ENCODE assay signal across 1 fruit fly cellular context in the genomic region with DNA sequence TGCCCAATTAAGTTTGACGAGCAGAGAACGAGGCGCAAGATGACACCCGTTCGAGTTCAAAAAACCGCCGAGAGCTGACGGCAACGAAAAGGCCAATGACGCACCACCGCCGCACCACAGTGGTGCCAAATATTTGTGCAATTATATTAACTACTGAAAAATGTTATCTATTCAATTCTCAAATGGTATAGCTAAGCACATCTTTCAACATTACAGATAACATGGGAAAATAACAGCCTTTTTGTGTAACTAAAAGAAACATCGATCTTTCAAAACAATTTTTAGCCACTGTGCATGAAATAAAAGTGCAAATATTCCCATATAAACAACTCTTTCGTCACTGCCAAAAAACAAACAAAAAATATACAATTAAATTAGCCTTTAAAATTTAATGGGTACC.
TF ChIP-seq lines count a peak whose summit lies in the region.

No protein-coding gene starts in this region.

TF ChIP-seq in whole organism, embryonic, 481 proteins besides CTCF, POLR2A, EP300 and RAD21 (continued from another document and continues in another):
- TF ChIP-seq CG12155 (GFP tag; optimal IDR thresholded peaks at IDR 0.05; lab: Kevin White, UChicago) (no peak), tx (GFP tag; optimal IDR thresholded peaks at IDR 0.05; lab: Kevin White, UChicago) (no peak), sisA (GFP tag; IDR thresholded peaks at IDR 0.05; lab: Robert Waterston, UW) (no peak), pnt (GFP tag; optimal IDR thresholded peaks at IDR 0.05; lab: Kevin White, UChicago) (no peak), sima (GFP tag; optimal IDR thresholded peaks at IDR 0.05; lab: Kevin White, UChicago) (no peak), Rx (GFP tag; IDR thresholded peaks at IDR 0.05; lab: Robert Waterston, UW) (no peak), CG14667 (GFP tag; IDR thresholded peaks at IDR 0.05; lab: Robert Waterston, UW) (no peak), sug (tag; optimal IDR thresholded peaks at IDR 0.05; lab: Kevin White, UChicago) (no peak), ssp (GFP tag; IDR thresholded peaks at IDR 0.05; lab: Robert Waterston, UW) (no peak), bbx (GFP tag; IDR thresholded peaks at IDR 0.05; lab: Robert Waterston, UW; ENCODE audit: partially characterized antibody) (no peak), dati (GFP tag; IDR thresholded peaks at IDR 0.05; lab: Robert Waterston, UW) (no peak), CG13296 (GFP tag; optimal IDR thresholded peaks at IDR 0.05; lab: Kevin White, UChicago) (no peak), twi (tag; optimal IDR thresholded peaks at IDR 0.05; lab: Kevin White, UChicago) (no peak), cwo (GFP tag; optimal IDR thresholded peaks at IDR 0.05; lab: Kevin White, UChicago) (no peak), CG18011 (GFP tag; optimal IDR thresholded peaks at IDR 0.05; lab: Kevin White, UChicago) (no peak), CG7556 (GFP tag; optimal IDR thresholded peaks at IDR 0.05; lab: Kevin White, UChicago) (no peak), CkIIα-i1 (GFP tag; IDR thresholded peaks at IDR 0.05; lab: Robert Waterston, UW) (no peak), CG30431 (GFP tag; optimal IDR thresholded peaks at IDR 0.05; lab: Kevin White, UChicago) (no peak), Myb (GFP tag; optimal IDR thresholded peaks at IDR 0.05; lab: Kevin White, UChicago) (no peak), cg (GFP tag; optimal IDR thresholded peaks at IDR 0.05; lab: Kevin White, UChicago) (no peak), CG7372 (GFP tag; IDR thresholded peaks at IDR 0.05; lab: Robert Waterston, UW) (no peak), salm (tag; optimal IDR thresholded peaks at IDR 0.05; lab: Kevin White, UChicago) (no peak), hbn (GFP tag; IDR thresholded peaks at IDR 0.05; lab: Robert Waterston, UW; ENCODE audit: partially characterized antibody) (no peak), pros (GFP tag; optimal IDR thresholded peaks at IDR 0.05; lab: Kevin White, UChicago) (no peak), cato (GFP tag; optimal IDR thresholded peaks at IDR 0.05; lab: Kevin White, UChicago; ENCODE audit: borderline replicate concordance) (no peak), Ravus (GFP tag; IDR thresholded peaks at IDR 0.05; lab: Robert Waterston, UW) (no peak), Xrp1 (GFP tag; IDR thresholded peaks at IDR 0.05; lab: Robert Waterston, UW) (no peak), CG3407 (GFP tag; optimal IDR thresholded peaks at IDR 0.05; lab: Kevin White, UChicago) (no peak), eyg (GFP tag; optimal IDR thresholded peaks at IDR 0.05; lab: Kevin White, UChicago) (no peak), CG1233 (GFP tag; optimal IDR thresholded peaks at IDR 0.05; lab: Kevin White, UChicago) (no peak), Ptx1 (GFP tag; IDR thresholded peaks at IDR 0.05; lab: Robert Waterston, UW) (0 out of 2 replicates have a peak, but pooled peaks have one; percentile 19), CG17612 (GFP tag; IDR thresholded peaks at IDR 0.05; lab: Robert Waterston, UW) (no peak), chif (GFP tag; optimal IDR thresholded peaks at IDR 0.05; lab: Kevin White, UChicago) (no peak), CG2120 (GFP tag; optimal IDR thresholded peaks at IDR 0.05; lab: Kevin White, UChicago) (peak; percentile 19), lab (GFP tag; optimal IDR thresholded peaks at IDR 0.05; lab: Kevin White, UChicago) (peak; percentile 17), Elba2 (GFP tag; optimal IDR thresholded peaks at IDR 0.05; lab: Kevin White, UChicago) (no peak), zfh2 (GFP tag; optimal IDR thresholded peaks at IDR 0.05; lab: Kevin White, UChicago) (no peak), eve (GFP tag; optimal IDR thresholded peaks at IDR 0.05; lab: Kevin White, UChicago) (no peak), tup (GFP tag; optimal IDR thresholded peaks at IDR 0.05; lab: Kevin White, UChicago) (no peak), Kr (GFP tag; optimal IDR thresholded peaks at IDR 0.05; lab: Kevin White, UChicago) (no peak), row (GFP tag; IDR thresholded peaks at IDR 0.05; lab: Robert Waterston, UW) (no peak), scrt (GFP tag; optimal IDR thresholded peaks at IDR 0.05; lab: Kevin White, UChicago) (no peak), gcm2 (GFP tag; optimal IDR thresholded peaks at IDR 0.05; lab: Kevin White, UChicago) (no peak), Spps (tag; optimal IDR thresholded peaks at IDR 0.05; lab: Kevin White, UChicago) (no peak), sr (GFP tag; IDR thresholded peaks at IDR 0.05; lab: Robert Waterston, UW) (no peak), CG2116 (GFP tag; optimal IDR thresholded peaks at IDR 0.05; lab: Kevin White, UChicago) (no peak), Dp (GFP tag; optimal IDR thresholded peaks at IDR 0.05; lab: Kevin White, UChicago) (no peak), CG30403 (GFP tag; optimal IDR thresholded peaks at IDR 0.05; lab: Kevin White, UChicago) (no peak), CG32532 (GFP tag; IDR thresholded peaks at IDR 0.05; lab: Robert Waterston, UW) (0 out of 2 replicates have a peak, but pooled peaks have one; percentile 29), CG4360 (GFP tag; IDR thresholded peaks at IDR 0.05; lab: Robert Waterston, UW) (no peak), caup (GFP tag; optimal IDR thresholded peaks at IDR 0.05; lab: Kevin White, UChicago; ENCODE audit: severe bottlenecking) (no peak), CG3838 (GFP tag; optimal IDR thresholded peaks at IDR 0.05; lab: Kevin White, UChicago) (no peak), CG8944 (GFP tag; optimal IDR thresholded peaks at IDR 0.05; lab: Kevin White, UChicago) (no peak), fd102C (GFP tag; optimal IDR thresholded peaks at IDR 0.05; lab: Kevin White, UChicago) (no peak), CG10321 (GFP tag; IDR thresholded peaks at IDR 0.05; lab: Robert Waterston, UW) (no peak), slbo (GFP tag; IDR thresholded peaks at IDR 0.05; lab: Robert Waterston, UW) (peak; percentile 24; the same call in 1 of the 2 replicates), CG6791 (GFP tag; IDR thresholded peaks at IDR 0.05; lab: Robert Waterston, UW; ENCODE audit: partially characterized antibody) (no peak), lov (optimal IDR thresholded peaks at IDR 0.05; lab: Kevin White, UChicago) (no peak), lov (GFP tag; IDR thresholded peaks at IDR 0.05; lab: Robert Waterston, UW) (no peak), CG9876 (GFP tag; optimal IDR thresholded peaks at IDR 0.05; lab: Kevin White, UChicago) (no peak), zf30C (GFP tag; optimal IDR thresholded peaks at IDR 0.05; lab: Kevin White, UChicago) (no peak), unpg (GFP tag; optimal IDR thresholded peaks at IDR 0.05; lab: Kevin White, UChicago) (no peak), Sry-δ (GFP tag; optimal IDR thresholded peaks at IDR 0.05; lab: Kevin White, UChicago) (no peak), MTF-1 (GFP tag; optimal IDR thresholded peaks at IDR 0.05; lab: Kevin White, UChicago; ENCODE audit: borderline replicate concordance) (no peak), fd96Cb (tag; optimal IDR thresholded peaks at IDR 0.05; lab: Kevin White, UChicago) (no peak), CG11398 (GFP tag; optimal IDR thresholded peaks at IDR 0.05; lab: Kevin White, UChicago) (no peak), Neu2 (GFP tag; optimal IDR thresholded peaks at IDR 0.05; lab: Kevin White, UChicago; ENCODE audit: borderline replicate concordance) (no peak), lbe (GFP tag; optimal IDR thresholded peaks at IDR 0.05; lab: Kevin White, UChicago) (peak; percentile 82), ap (GFP tag; IDR thresholded peaks at IDR 0.05; lab: Robert Waterston, UW) (no peak), CG9609 (GFP tag; optimal IDR thresholded peaks at IDR 0.05; lab: Kevin White, UChicago) (no peak), CG10979 (tag; optimal IDR thresholded peaks at IDR 0.05; lab: Kevin White, UChicago) (no peak), CG13424 (tag; optimal IDR thresholded peaks at IDR 0.05; lab: Kevin White, UChicago) (no peak), B-H2 (GFP tag; optimal IDR thresholded peaks at IDR 0.05; lab: Kevin White, UChicago) (no peak), lmd (GFP tag; IDR thresholded peaks at IDR 0.05; lab: Robert Waterston, UW) (no peak), CG31365 (tag; optimal IDR thresholded peaks at IDR 0.05; lab: Kevin White, UChicago) (no peak), Nf-YB (GFP tag; optimal IDR thresholded peaks at IDR 0.05; lab: Kevin White, UChicago) (no peak), Opbp (GFP tag; IDR thresholded peaks at IDR 0.05; lab: Robert Waterston, UW; ENCODE audit: partially characterized antibody) (no peak), Adf1 (GFP tag; IDR thresholded peaks at IDR 0.05; lab: Robert Waterston, UW) (no peak), CG42726 (GFP tag; IDR thresholded peaks at IDR 0.05; lab: Robert Waterston, UW; ENCODE audit: partially characterized antibody) (no peak), phol (tag; optimal IDR thresholded peaks at IDR 0.05; lab: Kevin White, UChicago) (peak; percentile 2), crol (GFP tag; IDR thresholded peaks at IDR 0.05; lab: Robert Waterston, UW) (no peak), tin (GFP tag; optimal IDR thresholded peaks at IDR 0.05; lab: Kevin White, UChicago) (no peak), CG34224 (GFP tag; IDR thresholded peaks at IDR 0.05; lab: Robert Waterston, UW; ENCODE audit: partially characterized antibody) (no peak), H15 (GFP tag; IDR thresholded peaks at IDR 0.05; lab: Robert Waterston, UW) (no peak), CG18764 (GFP tag; optimal IDR thresholded peaks at IDR 0.05; lab: Kevin White, UChicago) (no peak), CG15479 (GFP tag; optimal IDR thresholded peaks at IDR 0.05; lab: Kevin White, UChicago) (no peak), CG14014 (GFP tag; IDR thresholded peaks at IDR 0.05; lab: Robert Waterston, UW) (no peak), Med (GFP tag; lab: Kevin White, UChicago) (peak; percentile 56), CG4424 (GFP tag; optimal IDR thresholded peaks at IDR 0.05; lab: Kevin White, UChicago) (no peak), CG13775 (GFP tag; optimal IDR thresholded peaks at IDR 0.05; lab: Kevin White, UChicago) (peak; percentile 10), CrebB (tag; optimal IDR thresholded peaks at IDR 0.05; lab: Kevin White, UChicago) (no peak), CG15514 (GFP tag; optimal IDR thresholded peaks at IDR 0.05; lab: Kevin White, UChicago) (no peak), aop (GFP tag; IDR thresholded peaks at IDR 0.05; lab: Robert Waterston, UW) (no peak), dpn (GFP tag; optimal IDR thresholded peaks at IDR 0.05; lab: Kevin White, UChicago) (no peak), CG6654 (GFP tag; optimal IDR thresholded peaks at IDR 0.05; lab: Kevin White, UChicago) (no peak), CG12391 (tag; optimal IDR thresholded peaks at IDR 0.05; lab: Kevin White, UChicago) (peak; percentile 1), CG4282 (GFP tag; optimal IDR thresholded peaks at IDR 0.05; lab: Kevin White, UChicago) (no peak), CG1647 (GFP tag; optimal IDR thresholded peaks at IDR 0.05; lab: Kevin White, UChicago) (no peak), Fer2 (tag; optimal IDR thresholded peaks at IDR 0.05; lab: Kevin White, UChicago) (no peak), Rfx (GFP tag; IDR thresholded peaks at IDR 0.05; lab: Robert Waterston, UW) (no peak; the same call in 1 of the 2 replicates), E2f2 (GFP tag; IDR thresholded peaks at IDR 0.05; lab: Robert Waterston, UW) (no peak), CG31224 (GFP tag; IDR thresholded peaks at IDR 0.05; lab: Robert Waterston, UW) (no peak), CG2678 (tag; optimal IDR thresholded peaks at IDR 0.05; lab: Kevin White, UChicago) (peak; percentile 23), hth (optimal IDR thresholded peaks at IDR 0.05; lab: Kevin White, UChicago) (no peak), trh (GFP tag; optimal IDR thresholded peaks at IDR 0.05; lab: Kevin White, UChicago) (no peak), hb (GFP tag; IDR thresholded peaks at IDR 0.05; lab: Robert Waterston, UW; ENCODE audit: partially characterized antibody) (no peak), BEAF-32 (GFP tag; optimal IDR thresholded peaks at IDR 0.05; lab: Kevin White, UChicago) (no peak), pum (GFP tag; optimal IDR thresholded peaks at IDR 0.05; lab: Kevin White, UChicago) (no peak), Scr (GFP tag; IDR thresholded peaks at IDR 0.05; lab: Robert Waterston, UW; ENCODE audit: partially characterized antibody) (no peak), ase (GFP tag; IDR thresholded peaks at IDR 0.05; lab: Robert Waterston, UW) (no peak), maf-S (GFP tag; optimal IDR thresholded peaks at IDR 0.05; lab: Kevin White, UChicago) (no peak), pb (GFP tag; optimal IDR thresholded peaks at IDR 0.05; lab: Kevin White, UChicago) (no peak), Nf-YC (tag; optimal IDR thresholded peaks at IDR 0.05; lab: Kevin White, UChicago) (no peak), B-H1 (GFP tag; IDR thresholded peaks at IDR 0.05; lab: Robert Waterston, UW) (no peak), HLHmδ (GFP tag; optimal IDR thresholded peaks at IDR 0.05; lab: Kevin White, UChicago) (no peak), CG5180 (GFP tag; optimal IDR thresholded peaks at IDR 0.05; lab: Kevin White, UChicago) (no peak), tio (GFP tag; optimal IDR thresholded peaks at IDR 0.05; lab: Kevin White, UChicago) (peak; percentile 5), MBD-R2 (GFP tag; IDR thresholded peaks at IDR 0.05; lab: Robert Waterston, UW) (no peak), MESR4 (GFP tag; optimal IDR thresholded peaks at IDR 0.05; lab: Kevin White, UChicago) (no peak), CG14441 (GFP tag; IDR thresholded peaks at IDR 0.05; lab: Robert Waterston, UW) (no peak), hkb (optimal IDR thresholded peaks at IDR 0.05; lab: Kevin White, UChicago) (no peak), hkb (GFP tag; IDR thresholded peaks at IDR 0.05; lab: Robert Waterston, UW) (no peak), CG6175 (GFP tag; IDR thresholded peaks at IDR 0.05; lab: Robert Waterston, UW) (no peak), cad (GFP tag; optimal IDR thresholded peaks at IDR 0.05; lab: Kevin White, UChicago) (no peak), CG1529 (GFP tag; optimal IDR thresholded peaks at IDR 0.05; lab: Kevin White, UChicago) (no peak), Usf (GFP tag; optimal IDR thresholded peaks at IDR 0.05; lab: Kevin White, UChicago) (no peak), grau (tag; optimal IDR thresholded peaks at IDR 0.05; lab: Kevin White, UChicago) (no peak), jing (GFP tag; optimal IDR thresholded peaks at IDR 0.05; lab: Kevin White, UChicago) (no peak), CG1602 (GFP tag; optimal IDR thresholded peaks at IDR 0.05; lab: Kevin White, UChicago) (no peak), ac (GFP tag; optimal IDR thresholded peaks at IDR 0.05; lab: Kevin White, UChicago) (no peak), ranshi (GFP tag; IDR thresholded peaks at IDR 0.05; lab: Robert Waterston, UW) (no peak), CG11247 (GFP tag; IDR thresholded peaks at IDR 0.05; lab: Robert Waterston, UW) (no peak), knrl (GFP tag; IDR thresholded peaks at IDR 0.05; lab: Robert Waterston, UW; ENCODE audit: partially characterized antibody) (no peak), Sox102F (GFP tag; optimal IDR thresholded peaks at IDR 0.05; lab: Kevin White, UChicago) (peak; percentile 21)
